Worm (Caenorhabditis elegans): ENCODE data around the gene col-44.

DNA sequence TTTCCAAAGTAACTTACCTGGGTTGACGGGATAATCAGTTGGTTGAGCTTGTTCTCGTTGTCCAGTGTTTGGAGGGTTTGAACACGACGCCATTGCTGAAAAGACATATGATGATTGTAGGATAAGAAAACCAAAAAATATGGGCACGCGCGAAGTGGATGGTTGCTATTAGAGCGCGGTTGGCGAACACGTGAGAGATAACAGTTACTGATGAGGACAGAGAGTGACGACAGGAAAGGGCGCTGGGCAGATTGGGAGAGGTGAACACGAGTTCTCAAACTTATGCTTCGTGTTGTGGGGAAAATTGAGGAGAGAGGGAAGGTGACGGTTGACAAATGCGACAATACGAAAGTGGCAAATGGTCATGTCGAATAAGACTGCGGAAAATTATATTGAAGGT lies 12.6 kb downstream of the col-44 start, which contains the start of gene F54B11.8:
- TF ChIP-seq dpl-1 (GFP tag; optimal IDR thresholded peaks at IDR 0.05) (no peak), C06A6.2 (GFP tag; conservative IDR thresholded peaks at IDR 0.05) (no peak)
